Fruit fly (Drosophila melanogaster): ENCODE measurements around the gene CG14569.

Gene CG14569

DNA sequence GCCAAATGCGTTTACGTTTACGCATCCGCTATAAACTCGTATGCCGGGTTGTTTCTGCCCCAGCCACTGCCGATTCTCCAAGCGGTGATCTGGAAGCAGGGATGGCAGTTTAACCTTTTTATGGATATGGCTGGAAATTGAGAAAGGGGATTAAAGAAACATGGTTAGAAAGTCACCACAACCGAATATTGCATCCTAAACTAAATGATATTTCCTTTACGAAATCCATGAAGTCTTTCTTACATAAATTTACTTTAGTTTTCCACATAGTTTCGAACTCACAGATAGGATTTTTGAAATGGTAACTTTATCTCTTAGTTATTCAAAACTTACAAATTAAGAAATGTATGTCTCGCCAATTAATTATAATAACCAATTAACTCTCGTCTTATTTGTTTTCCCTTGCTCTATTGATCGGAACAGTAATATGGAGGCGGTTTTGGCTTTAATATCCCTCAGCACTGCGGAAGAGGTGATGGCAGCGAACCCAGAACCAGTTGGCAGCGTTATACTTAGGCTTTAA is 42.7 kb downstream of the CG14569 start:
- TF ChIP-seq Sox15 (GFP tag; optimal IDR thresholded peaks at IDR 0.05): no peak
- TF ChIP-seq CG6808 (GFP tag; optimal IDR thresholded peaks at IDR 0.05): no peak
- no peak for TF ChIP-seq CG11294 (GFP tag; IDR thresholded peaks at IDR 0.05)
- peak; percentile 53 for TF ChIP-seq svp (GFP tag)
- no peak for TF ChIP-seq CG6792 (GFP tag; optimal IDR thresholded peaks at IDR 0.05)
- TF ChIP-seq cyc (GFP tag; optimal IDR thresholded peaks at IDR 0.05): no peak
- TF ChIP-seq CG3032 (tag; optimal IDR thresholded peaks at IDR 0.05): no peak
- TF ChIP-seq dac (GFP tag; optimal IDR thresholded peaks at IDR 0.05): no peak
- TF ChIP-seq CG32006 (GFP tag; optimal IDR thresholded peaks at IDR 0.05): no peak
- no peak for TF ChIP-seq fkh (GFP tag; optimal IDR thresholded peaks at IDR 0.05)
- TF ChIP-seq CG8119 (GFP tag; IDR thresholded peaks at IDR 0.05): no peak
- peak; percentile 57 for TF ChIP-seq Eip78C (GFP tag)
- TF ChIP-seq Smox (GFP tag; optimal IDR thresholded peaks at IDR 0.05): no peak
- no peak for TF ChIP-seq achi (GFP tag; optimal IDR thresholded peaks at IDR 0.05)
- TF ChIP-seq fd59A (GFP tag; optimal IDR thresholded peaks at IDR 0.05): peak; percentile 1
- no peak for TF ChIP-seq Ets21C (GFP tag; optimal IDR thresholded peaks at IDR 0.05)
- TF ChIP-seq fd85E (GFP tag; optimal IDR thresholded peaks at IDR 0.05): no peak
- no peak for TF ChIP-seq pdm3 (GFP tag; optimal IDR thresholded peaks at IDR 0.05)
- no peak for TF ChIP-seq CG6276 (GFP tag; optimal IDR thresholded peaks at IDR 0.05)
- TF ChIP-seq CG8319 (GFP tag; optimal IDR thresholded peaks at IDR 0.05): no peak
- no peak for TF ChIP-seq CG31627 (GFP tag; optimal IDR thresholded peaks at IDR 0.05)
- no peak for TF ChIP-seq esn (GFP tag; optimal IDR thresholded peaks at IDR 0.05)
- TF ChIP-seq vri (GFP tag; optimal IDR thresholded peaks at IDR 0.05): no peak
- no peak for TF ChIP-seq Sox102F (GFP tag; optimal IDR thresholded peaks at IDR 0.05)

DNA sequence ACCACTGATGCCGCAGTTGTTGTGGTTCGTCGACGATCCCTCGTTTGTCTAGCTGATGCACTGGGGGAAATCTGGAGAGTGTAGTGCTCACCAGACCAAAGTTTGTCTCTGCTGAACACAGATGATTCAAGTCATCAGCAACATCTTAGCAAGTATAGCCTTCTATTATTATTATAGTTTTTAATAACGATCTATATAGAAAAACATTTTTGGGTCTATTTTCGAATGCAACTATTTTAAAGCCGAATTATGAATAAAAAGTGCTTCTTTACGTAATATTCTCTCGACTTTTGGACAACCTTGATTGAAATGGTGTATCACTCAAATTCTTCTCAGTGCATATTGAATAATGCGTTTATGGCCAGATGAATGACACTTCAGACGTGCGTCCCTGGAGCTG is 45.6 kb downstream of the CG14569 start:
- TF ChIP-seq CG6808 (GFP tag; optimal IDR thresholded peaks at IDR 0.05) (peak; percentile 92), CG6276 (GFP tag; optimal IDR thresholded peaks at IDR 0.05) (no peak), Ets96B (tag; optimal IDR thresholded peaks at IDR 0.05) (peak; percentile 91), CG16779 (tag; optimal IDR thresholded peaks at IDR 0.05) (peak; percentile 53), CG4318 (GFP tag; optimal IDR thresholded peaks at IDR 0.05) (peak; percentile 33), CG1621 (tag; optimal IDR thresholded peaks at IDR 0.05) (peak; percentile 70), CG32006 (GFP tag; optimal IDR thresholded peaks at IDR 0.05) (peak; percentile 62), fd85E (GFP tag; optimal IDR thresholded peaks at IDR 0.05) (no peak), CG8319 (GFP tag; optimal IDR thresholded peaks at IDR 0.05) (peak; percentile 25), Gug (GFP tag; IDR thresholded peaks at IDR 0.05) (no peak), vri (GFP tag; optimal IDR thresholded peaks at IDR 0.05) (no peak), CG3919 (GFP tag; optimal IDR thresholded peaks at IDR 0.05) (peak; percentile 73), net (GFP tag; optimal IDR thresholded peaks at IDR 0.05) (peak; percentile 67), CG8632 (GFP tag; optimal IDR thresholded peaks at IDR 0.05) (peak; percentile 69), Eip75B (GFP tag; optimal IDR thresholded peaks at IDR 0.05) (peak; percentile 73), CG7368 (GFP tag; optimal IDR thresholded peaks at IDR 0.05) (peak; percentile 67), dac (GFP tag; optimal IDR thresholded peaks at IDR 0.05) (no peak), Eip93F (GFP tag; optimal IDR thresholded peaks at IDR 0.05) (no peak), Hr38 (GFP tag; optimal IDR thresholded peaks at IDR 0.05) (no peak), Hr4 (GFP tag; optimal IDR thresholded peaks at IDR 0.05) (peak; percentile 32), OdsH (GFP tag; optimal IDR thresholded peaks at IDR 0.05) (peak; percentile 79), acj6 (GFP tag; optimal IDR thresholded peaks at IDR 0.05) (peak; percentile 79), CG3032 (tag; optimal IDR thresholded peaks at IDR 0.05) (peak; percentile 93), cyc (GFP tag; optimal IDR thresholded peaks at IDR 0.05) (no peak), CG10631 (GFP tag; optimal IDR thresholded peaks at IDR 0.05) (peak; percentile 84), Blimp-1 (GFP tag; optimal IDR thresholded peaks at IDR 0.05) (no peak), Ets21C (GFP tag; optimal IDR thresholded peaks at IDR 0.05) (no peak), topi (GFP tag; optimal IDR thresholded peaks at IDR 0.05) (peak; percentile 3), CG9139 (GFP tag; optimal IDR thresholded peaks at IDR 0.05) (peak; percentile 72), Met (GFP tag; optimal IDR thresholded peaks at IDR 0.05) (no peak), CG6792 (GFP tag; optimal IDR thresholded peaks at IDR 0.05) (peak; percentile 66), spab (GFP tag; optimal IDR thresholded peaks at IDR 0.05) (peak; percentile 89), Sox102F (GFP tag; optimal IDR thresholded peaks at IDR 0.05) (no peak), Hr39 (GFP tag; optimal IDR thresholded peaks at IDR 0.05) (peak; percentile 11), Eip78C (GFP tag) (peak; percentile 95), fkh (GFP tag; optimal IDR thresholded peaks at IDR 0.05) (no peak), CG11294 (GFP tag; IDR thresholded peaks at IDR 0.05) (no peak; the same call in 1 of the 2 replicates), Sox15 (GFP tag; optimal IDR thresholded peaks at IDR 0.05) (peak; percentile 34), CG31627 (GFP tag; optimal IDR thresholded peaks at IDR 0.05) (no peak), svp (GFP tag) (peak; percentile 56), Smox (GFP tag; optimal IDR thresholded peaks at IDR 0.05) (peak; percentile 7), lz (GFP tag; optimal IDR thresholded peaks at IDR 0.05) (peak; percentile 19), achi (GFP tag; optimal IDR thresholded peaks at IDR 0.05) (peak; percentile 74), Sox14 (GFP tag; optimal IDR thresholded peaks at IDR 0.05) (peak; percentile 47)
